Worm (Caenorhabditis elegans): Measurements from ENCODE around the gene R07B7.8.

ce11 chrV:12036129-12036528 is 48.0 kb downstream of the R07B7.8 start:
- TF ChIP-seq dao-5 (tag; optimal IDR thresholded peaks at IDR 0.05) (no peak), him-1 (tag; optimal IDR thresholded peaks at IDR 0.05) (no peak)
